Worm (Caenorhabditis elegans) whole organism, L2 larva: ENCODE data around the gene T10B10.4.

ENCODE experiments used
- C34F6.9 ChIP-seq: fragments of 150-350 bp; optimal IDR thresholded peaks from 2 replicates; lab custom pipeline; 2014; ENCODE audit warnings: missing biosample characterization, missing genetic modification characterization
- F13H6.1 ChIP-seq: sonication (generic microtip); optimal IDR thresholded peaks from 2 replicates; lab custom pipeline; 2016; ENCODE audit warnings: missing genetic modification characterization, missing compliant biosample characterization
- R02D3.7 ChIP-seq: fragments of 150-350 bp; optimal IDR thresholded peaks from 2 replicates; lab custom pipeline; 2014; ENCODE audit warnings: missing biosample characterization, missing genetic modification characterization
- Y55F3AM.14 ChIP-seq: fragments of 200-800 bp; sonication (Bioruptor generic); optimal IDR thresholded peaks from 2 replicates; lab custom pipeline; 2018; ENCODE audit warnings: mild to moderate bottlenecking, missing genetic modification characterization, missing compliant biosample characterization
- ama-1 ChIP-seq: fragments of 150-350 bp; optimal IDR thresholded peaks from 2 replicates; lab custom pipeline; 2018; ENCODE audit warnings: inconsistent platforms
- ceh-16 ChIP-seq: fragments of 150-350 bp; optimal IDR thresholded peaks from 2 replicates; lab custom pipeline; 2014; ENCODE audit warnings: missing biosample characterization, missing genetic modification characterization
- crh-2 ChIP-seq: sonication (generic microtip); optimal IDR thresholded peaks from 2 replicates; lab custom pipeline; 2017; ENCODE audit warnings: missing biosample characterization, missing genetic modification characterization
- egl-27 ChIP-seq: sonication (generic microtip); optimal IDR thresholded peaks from 3 replicates; lab custom pipeline; 2017; ENCODE audit warnings: missing biosample characterization, missing genetic modification reagents, missing genetic modification characterization
- fos-1 ChIP-seq: fragments of 150-350 bp; optimal IDR thresholded peaks from 2 replicates; lab custom pipeline; 2014; ENCODE audit warnings: missing biosample characterization, missing genetic modification characterization
- gmeb-1 ChIP-seq: fragments of 150-350 bp; optimal IDR thresholded peaks from 2 replicates; lab custom pipeline; 2014; ENCODE audit warnings: missing biosample characterization, missing genetic modification characterization
- lin-11 ChIP-seq: fragments of 150-350 bp; sonication (generic microtip); optimal IDR thresholded peaks from 2 replicates; lab custom pipeline; 2014; ENCODE audit warnings: missing biosample characterization, missing genetic modification characterization, inconsistent platforms, mixed read lengths
- lin-13 ChIP-seq: fragments of 150-350 bp; optimal IDR thresholded peaks from 2 replicates; lab custom pipeline; 2014; ENCODE audit warnings: missing biosample characterization, missing genetic modification reagents, missing genetic modification characterization
- lsy-2 ChIP-seq, 2 experiments: fragments of 150-350 bp in 1 of 2; sonication (generic microtip) in 1 of 2; optimal IDR thresholded peaks; 2 replicates each; lab custom pipeline; 2014 to 2017; ENCODE audit warnings: missing biosample characterization in 2 of 2, missing genetic modification characterization in 2 of 2
- mbf-1 ChIP-seq: sonication (generic microtip); optimal IDR thresholded peaks from 2 replicates; lab custom pipeline; 2017; ENCODE audit warnings: missing biosample characterization, missing genetic modification characterization
- mdl-1 ChIP-seq, 2 experiments: fragments of 150-350 bp in 1 of 2; sonication (generic microtip) in 1 of 2; optimal IDR thresholded peaks; 2 replicates each; lab custom pipeline; 2017; ENCODE audit warnings: missing biosample characterization in 2 of 2, missing genetic modification characterization in 2 of 2
- nhr-10 ChIP-seq: sonication (generic microtip); optimal IDR thresholded peaks from 2 replicates; lab custom pipeline; 2017; ENCODE audit warnings: missing biosample characterization, missing genetic modification characterization
- nhr-129 ChIP-seq: fragments of 150-350 bp; optimal IDR thresholded peaks from 2 replicates; lab custom pipeline; 2014; ENCODE audit warnings: missing biosample characterization, missing genetic modification characterization
- nhr-21 ChIP-seq: fragments of 150-350 bp; optimal IDR thresholded peaks from 2 replicates; lab custom pipeline; 2014; ENCODE audit warnings: missing biosample characterization, missing genetic modification characterization
- nhr-25 ChIP-seq: fragments of 150-350 bp; sonication (generic microtip); optimal IDR thresholded peaks from 3 replicates; lab custom pipeline; 2014; ENCODE audit warnings: missing biosample characterization, missing genetic modification characterization
- nhr-77 ChIP-seq: fragments of 150-350 bp; optimal IDR thresholded peaks from 2 replicates; lab custom pipeline; 2014; ENCODE audit warnings: missing biosample characterization, missing genetic modification characterization
- peb-1 ChIP-seq: fragments of 150-350 bp; optimal IDR thresholded peaks from 2 replicates; lab custom pipeline; 2014; ENCODE audit warnings: missing biosample characterization, missing genetic modification characterization
- sem-4 ChIP-seq: fragments of 150-350 bp; optimal IDR thresholded peaks from 2 replicates; lab custom pipeline; 2014; ENCODE audit warnings: missing biosample characterization, missing genetic modification reagents, missing genetic modification characterization
- sma-3 ChIP-seq: sonication (generic microtip); optimal IDR thresholded peaks from 2 replicates; lab custom pipeline; 2016; ENCODE audit warnings: missing genetic modification reagents, missing genetic modification characterization, missing compliant biosample characterization
- sma-9 ChIP-seq, 2 experiments: fragments of 150-350 bp in 1 of 2; sonication (generic microtip) in 1 of 2; optimal IDR thresholded peaks; 2 replicates each; lab custom pipeline; 2014 to 2016; ENCODE audit warnings: missing genetic modification characterization in 2 of 2, mild to moderate bottlenecking in 1 of 2, missing biosample characterization in 1 of 2, missing compliant biosample characterization in 1 of 2, missing genetic modification reagents in 1 of 2, moderate library complexity in 1 of 2
- snpc-4 ChIP-seq: fragments of 150-350 bp; optimal IDR thresholded peaks from 2 replicates; lab custom pipeline; 2014; ENCODE audit warnings: missing biosample characterization, missing genetic modification characterization
- unc-39 ChIP-seq: fragments of 150-350 bp; optimal IDR thresholded peaks from 2 replicates; lab custom pipeline; 2014; ENCODE audit warnings: missing biosample characterization, missing genetic modification characterization
- unc-55 ChIP-seq: fragments of 150-350 bp; sonication (generic microtip); optimal IDR thresholded peaks from 3 replicates; lab custom pipeline; 2014; ENCODE audit warnings: missing biosample characterization, missing genetic modification reagents, missing genetic modification characterization
- unc-62 ChIP-seq: fragments of 150-350 bp; optimal IDR thresholded peaks from 2 replicates; lab custom pipeline; 2014; ENCODE audit warnings: missing biosample characterization, missing genetic modification reagents, missing genetic modification characterization
- zag-1 ChIP-seq: fragments of 150-350 bp; optimal IDR thresholded peaks from 2 replicates; lab custom pipeline; 2014; ENCODE audit warnings: missing biosample characterization, missing genetic modification characterization
- ztf-1 ChIP-seq: fragments of 200-800 bp; sonication (Bioruptor generic); conservative IDR thresholded peaks from 2 replicates; pipeline ENCODE4 v1.3.6; 2022; ENCODE audit warnings: missing genetic modification characterization, missing compliant biosample characterization

The T10B10.4 gene

DNA sequence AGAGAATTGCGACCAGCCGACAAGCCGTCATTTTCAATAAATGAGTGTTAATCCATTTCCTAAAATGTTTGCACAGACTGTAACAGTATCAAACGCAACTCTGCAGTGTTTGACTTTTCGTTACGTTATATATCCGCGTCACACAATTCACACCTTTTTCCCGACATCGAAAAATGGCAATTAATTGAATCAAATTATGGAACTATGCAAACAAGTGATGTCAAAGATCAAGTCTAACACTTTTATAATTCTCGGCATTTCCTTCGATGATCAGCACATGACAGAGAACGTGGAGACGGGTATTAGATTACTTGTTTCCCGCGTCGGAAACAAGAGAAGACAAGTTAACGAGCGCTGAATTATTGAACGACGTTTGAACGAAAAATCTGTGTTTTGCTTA lies 4.4 kb downstream of the T10B10.4 start, which contains the start of gene phat-6:
Gene phat-6, minus strand, starts transcription at position 101 of the 400 bp plus-strand sequence.
- no peak for TF ChIP-seq snpc-4
- no peak for TF ChIP-seq C34F6.9 (tag; lab: Kevin White, UChicago)
- TF ChIP-seq sma-9 (GFP tag; optimal IDR thresholded peaks at IDR 0.05; lab: Kevin White, UChicago), result peak; percentile 22
- no peak for TF ChIP-seq sma-9 (tag; optimal IDR thresholded peaks at IDR 0.05; lab: Kevin White, UChicago)
- no peak for TF ChIP-seq nhr-25

ce11 chrX:15199052-15199451 lies 9.1 kb downstream of the T10B10.4 start, which contains the start of gene snt-7:
Gene snt-7, minus strand, starts transcription at chrX:15199152.
- TF ChIP-seq unc-55, result no peak
- no peak for TF ChIP-seq peb-1 (tag; lab: Kevin White, UChicago)
- TF ChIP-seq unc-62 (GFP tag; lab: Kevin White, UChicago), result no peak

DNA sequence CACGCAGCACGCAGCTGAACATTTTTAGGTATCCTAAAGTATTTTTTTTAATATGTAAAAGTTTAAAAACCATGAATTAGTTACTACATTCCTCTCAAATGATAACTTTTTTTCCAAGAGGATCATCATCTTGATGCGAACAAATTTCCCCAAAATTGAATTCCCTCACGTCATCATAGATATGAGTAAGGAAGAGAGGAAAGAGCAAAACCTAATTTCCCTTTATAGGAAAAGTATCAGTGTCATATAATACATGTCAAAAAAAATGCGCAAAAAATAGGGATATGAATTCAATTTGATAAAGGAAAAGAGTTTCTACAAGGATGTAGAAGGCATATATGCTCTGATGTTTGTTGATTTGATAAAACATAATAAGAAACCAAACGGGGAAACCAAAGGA lies 10.2 kb downstream of the T10B10.4 start:
- no peak for TF ChIP-seq unc-39 (tag; lab: Kevin White, UChicago)
- no peak for TF ChIP-seq zag-1 (tag; lab: Kevin White, UChicago)
- TF ChIP-seq ceh-16, result no peak

- TF ChIP-seq mdl-1 (tag; optimal IDR thresholded peaks at IDR 0.05; lab: Kevin White, UChicago), result no peak
- TF ChIP-seq gmeb-1 (tag; lab: Kevin White, UChicago), result peak; percentile 59
- peak; percentile 15 for TF ChIP-seq nhr-77 (tag; lab: Kevin White, UChicago)
- TF ChIP-seq R02D3.7 (tag; lab: Kevin White, UChicago), result no peak
- peak; percentile 39 for TF ChIP-seq F13H6.1 (tag; lab: Kevin White, UChicago)
- peak; percentile 66 for TF ChIP-seq nhr-21 (tag; lab: Kevin White, UChicago)
- TF ChIP-seq Y55F3AM.14, result peak; percentile 48
- peak; percentile 51 for TF ChIP-seq nhr-129 (tag; lab: Kevin White, UChicago)
- TF ChIP-seq ama-1 (lab: Kevin White, UChicago), result no peak
- TF ChIP-seq sma-3 (GFP tag; lab: Kevin White, UChicago), result peak; percentile 66
- peak; percentile 32 for TF ChIP-seq lin-11
- TF ChIP-seq egl-27, result peak; percentile 46
- peak in 1 of 2 experiments; percentile 61 for TF ChIP-seq lsy-2 (tag; optimal IDR thresholded peaks at IDR 0.05; lab: Kevin White, UChicago)
- TF ChIP-seq ztf-1 (GFP tag; lab: Robert Waterston, UW), result no peak
- peak; percentile 17 for TF ChIP-seq crh-2
- peak; percentile 48 for TF ChIP-seq fos-1 (tag; lab: Kevin White, UChicago)
- TF ChIP-seq sem-4 (tag; lab: Kevin White, UChicago), result peak; percentile 26
- peak; percentile 75 for TF ChIP-seq sma-9 (GFP tag; optimal IDR thresholded peaks at IDR 0.05; lab: Kevin White, UChicago)
- no peak for TF ChIP-seq sma-9 (tag; optimal IDR thresholded peaks at IDR 0.05; lab: Kevin White, UChicago)
- peak; percentile 65 for TF ChIP-seq unc-55
- peak; percentile 25 for TF ChIP-seq lin-13 (GFP tag; lab: Kevin White, UChicago)
- TF ChIP-seq, all 48 proteins: peak for 16
Observed at ce11 chrX:15200720-15201119, 10.8 kb downstream of the T10B10.4 start.

- no peak for TF ChIP-seq nhr-10 (tag; lab: Kevin White, UChicago)
- TF ChIP-seq crh-2, result no peak
- no peak for TF ChIP-seq lin-13 (GFP tag; lab: Kevin White, UChicago)
- no peak for TF ChIP-seq sma-3 (GFP tag; lab: Kevin White, UChicago)
- TF ChIP-seq, all 48 proteins: peak for 0
Observed at ce11 chrX:15213182-15213829, 23.4 kb downstream of the T10B10.4 start, which contains the start of the genes H03A11.13 and famk-1. Gene H03A11.13, minus strand, starts transcription at chrX:15213232. Gene famk-1, minus strand, starts transcription at chrX:15213259.

- TF ChIP-seq mbf-1 (no peak), sma-9 (GFP tag; optimal IDR thresholded peaks at IDR 0.05; lab: Kevin White, UChicago) (peak; percentile 21), sma-9 (tag; optimal IDR thresholded peaks at IDR 0.05; lab: Kevin White, UChicago) (no peak), unc-55 (peak; percentile 1)
- TF ChIP-seq, all 48 proteins: peak for 2
Observed at ce11 chrX:15215272-15215671, 25.3 kb downstream of the T10B10.4 start.
